Fruit fly (Drosophila melanogaster): ENCODE measurements around the gene Naglu.

The Naglu gene

dm6 chr2L:8361204-8361952 lies 50.3 kb downstream of the Naglu start:
- TF ChIP-seq Mio (GFP tag; optimal IDR thresholded peaks at IDR 0.05) = no peak
- no peak for TF ChIP-seq Jra (GFP tag; optimal IDR thresholded peaks at IDR 0.05)
- no peak for TF ChIP-seq dsf (GFP tag; optimal IDR thresholded peaks at IDR 0.05; ENCODE audit: borderline replicate concordance)
- TF ChIP-seq jim (GFP tag; optimal IDR thresholded peaks at IDR 0.05) = no peak
- no peak for TF ChIP-seq brk (GFP tag; optimal IDR thresholded peaks at IDR 0.05)
- no peak for TF ChIP-seq Rel (GFP tag; optimal IDR thresholded peaks at IDR 0.05)
- no peak for TF ChIP-seq Rel (tag; optimal IDR thresholded peaks at IDR 0.05)
- TF ChIP-seq GATAd (GFP tag; optimal IDR thresholded peaks at IDR 0.05) = no peak
- TF ChIP-seq dl (GFP tag; optimal IDR thresholded peaks at IDR 0.05; ENCODE audit: insufficient read depth in 1 of 2, partially characterized antibody in 2 of 2) = no peak
- peak; percentile 70 for TF ChIP-seq h (GFP tag; optimal IDR thresholded peaks at IDR 0.05)
- TF ChIP-seq usp (GFP tag; optimal IDR thresholded peaks at IDR 0.05) = no peak
- no peak for TF ChIP-seq CG32264 (GFP tag; optimal IDR thresholded peaks at IDR 0.05)
- TF ChIP-seq Dfd (GFP tag; optimal IDR thresholded peaks at IDR 0.05) = no peak
- no peak for TF ChIP-seq tai (GFP tag; optimal IDR thresholded peaks at IDR 0.05)
- no peak for TF ChIP-seq N (GFP tag; optimal IDR thresholded peaks at IDR 0.05)
- TF ChIP-seq OdsH (GFP tag; optimal IDR thresholded peaks at IDR 0.05) = peak; percentile 36
- no peak for TF ChIP-seq Vsx2 (GFP tag; optimal IDR thresholded peaks at IDR 0.05; ENCODE audit: partially characterized antibody)
- TF ChIP-seq pan (optimal IDR thresholded peaks at IDR 0.05) = no peak
- peak; percentile 17 for TF ChIP-seq rgr (GFP tag; optimal IDR thresholded peaks at IDR 0.05)
- TF ChIP-seq CrebA (GFP tag; optimal IDR thresholded peaks at IDR 0.05; ENCODE audit: borderline replicate concordance) = no peak
- TF ChIP-seq br (GFP tag; optimal IDR thresholded peaks at IDR 0.05) = peak; percentile 46
- no peak for TF ChIP-seq Hr78 (GFP tag; optimal IDR thresholded peaks at IDR 0.05)
- no peak for TF ChIP-seq sage (GFP tag; optimal IDR thresholded peaks at IDR 0.05)
- TF ChIP-seq Myc (optimal IDR thresholded peaks at IDR 0.05) = no peak
- no peak for TF ChIP-seq Hr83 (GFP tag; optimal IDR thresholded peaks at IDR 0.05; ENCODE audit: poor library complexity, severe bottlenecking)
- peak; percentile 28 for TF ChIP-seq dmrt93B (GFP tag; optimal IDR thresholded peaks at IDR 0.05)
- peak; percentile 35 for TF ChIP-seq woc (GFP tag; optimal IDR thresholded peaks at IDR 0.05)
- TF ChIP-seq Dif (GFP tag; optimal IDR thresholded peaks at IDR 0.05; ENCODE audit: partially characterized antibody) = no peak
- peak; percentile 1 for TF ChIP-seq Hnf4 (GFP tag; optimal IDR thresholded peaks at IDR 0.05)
- TF ChIP-seq lola (GFP tag; optimal IDR thresholded peaks at IDR 0.05) = no peak
- peak; percentile 59 for TF ChIP-seq HLH106 (tag; optimal IDR thresholded peaks at IDR 0.05)
- TF ChIP-seq sv (GFP tag; optimal IDR thresholded peaks at IDR 0.05) = no peak
- peak; percentile 64 for TF ChIP-seq ey (GFP tag; optimal IDR thresholded peaks at IDR 0.05)
- peak; percentile 7 for TF ChIP-seq CG9705 (GFP tag; optimal IDR thresholded peaks at IDR 0.05)
- peak; percentile 33 for TF ChIP-seq Sp1 (GFP tag; optimal IDR thresholded peaks at IDR 0.05)
- no peak for TF ChIP-seq Abd-B (GFP tag; optimal IDR thresholded peaks at IDR 0.05)
- peak; percentile 59 for TF ChIP-seq psq (GFP tag; optimal IDR thresholded peaks at IDR 0.05)
- TF ChIP-seq foxo (GFP tag; optimal IDR thresholded peaks at IDR 0.05) = peak in 1 of 2 experiments; percentile 49
- TF ChIP-seq fru (GFP tag; optimal IDR thresholded peaks at IDR 0.05) = peak; percentile 75
